Worm (Caenorhabditis elegans) whole organism, L3 larva: Measurements from ENCODE around the gene F08C6.5.

Source experiments
- R02D3.7 ChIP-seq: fragments of 150-350 bp; optimal IDR thresholded peaks from 2 replicates; lab custom pipeline; 2014; ENCODE audit warnings: missing biosample characterization, missing genetic modification characterization
- ZK546.5 ChIP-seq: sonication (generic microtip); optimal IDR thresholded peaks from 2 replicates; lab custom pipeline; 2017; ENCODE audit warnings: missing biosample characterization, missing genetic modification characterization
- aly-2 ChIP-seq: fragments of 150-350 bp; optimal IDR thresholded peaks from 2 replicates; lab custom pipeline; 2014; ENCODE audit warnings: missing biosample characterization, missing genetic modification characterization
- ceh-28 ChIP-seq: fragments of 150-350 bp; optimal IDR thresholded peaks from 2 replicates; lab custom pipeline; 2014; ENCODE audit warnings: missing biosample characterization, missing genetic modification reagents, missing genetic modification characterization
- ceh-82 ChIP-seq: fragments of 150-350 bp; optimal IDR thresholded peaks from 2 replicates; lab custom pipeline; 2014; ENCODE audit warnings: missing biosample characterization, missing genetic modification characterization
- daf-12 ChIP-seq: fragments of 150-350 bp; optimal IDR thresholded peaks from 2 replicates; lab custom pipeline; 2014; ENCODE audit warnings: missing biosample characterization, missing genetic modification reagents, missing genetic modification characterization
- elt-1 ChIP-seq: fragments of 150-350 bp; optimal IDR thresholded peaks from 2 replicates; lab custom pipeline; 2014; ENCODE audit warnings: missing biosample characterization, missing genetic modification characterization
- elt-2 ChIP-seq: sonication (generic microtip); optimal IDR thresholded peaks from 2 replicates; lab custom pipeline; 2016; ENCODE audit warnings: missing genetic modification reagents, mild to moderate bottlenecking, missing genetic modification characterization, missing compliant biosample characterization
- elt-3 ChIP-seq, 3 experiments: fragments of 150-350 bp in 1 of 3; sonication (generic microtip) in 2 of 3; optimal IDR thresholded peaks; 2 replicates in 2 of 3; 4 replicates in 1 of 3; lab custom pipeline; 2014 to 2017; ENCODE audit warnings: missing biosample characterization in 3 of 3, missing genetic modification characterization in 3 of 3
- eor-1 ChIP-seq, 2 experiments: fragments of 150-350 bp; optimal IDR thresholded peaks; 2 replicates each; lab custom pipeline; 2014 to 2018; ENCODE audit warnings: missing biosample characterization in 2 of 2, missing genetic modification characterization in 2 of 2
- fkh-2 ChIP-seq: fragments of 150-350 bp; optimal IDR thresholded peaks from 2 replicates; lab custom pipeline; 2014; ENCODE audit warnings: missing biosample characterization, missing genetic modification reagents, missing genetic modification characterization
- fos-1 ChIP-seq: fragments of 150-350 bp; optimal IDR thresholded peaks from 2 replicates; lab custom pipeline; 2014; ENCODE audit warnings: missing biosample characterization, missing genetic modification characterization
- hmg-11 ChIP-seq: sonication (generic microtip); optimal IDR thresholded peaks from 2 replicates; lab custom pipeline; 2016; ENCODE audit warnings: missing genetic modification characterization, missing compliant biosample characterization
- jun-1 ChIP-seq: fragments of 150-350 bp; optimal IDR thresholded peaks from 2 replicates; lab custom pipeline; 2014; ENCODE audit warnings: missing biosample characterization, missing genetic modification reagents, missing genetic modification characterization
- lin-15B ChIP-seq: fragments of 150-350 bp; optimal IDR thresholded peaks from 2 replicates; lab custom pipeline; 2014; ENCODE audit warnings: missing biosample characterization, missing genetic modification characterization
- lin-39 ChIP-seq: fragments of 150-350 bp; optimal IDR thresholded peaks from 2 replicates; lab custom pipeline; 2018; ENCODE audit warnings: missing biosample characterization, missing genetic modification reagents, missing genetic modification characterization
- lsy-12 ChIP-seq: sonication (generic microtip); optimal IDR thresholded peaks from 2 replicates; lab custom pipeline; 2016; ENCODE audit warnings: mild to moderate bottlenecking, missing genetic modification characterization, missing compliant biosample characterization
- mdl-1 ChIP-seq: fragments of 150-350 bp; optimal IDR thresholded peaks from 2 replicates; lab custom pipeline; 2014; ENCODE audit warnings: missing biosample characterization, missing genetic modification characterization
- nhr-11 ChIP-seq: fragments of 150-350 bp; optimal IDR thresholded peaks from 2 replicates; lab custom pipeline; 2014; ENCODE audit warnings: missing biosample characterization, missing genetic modification characterization
- nhr-12 ChIP-seq: fragments of 150-350 bp; optimal IDR thresholded peaks from 2 replicates; lab custom pipeline; 2014; ENCODE audit warnings: missing biosample characterization, missing genetic modification characterization
- nhr-23 ChIP-seq: fragments of 150-350 bp; optimal IDR thresholded peaks from 2 replicates; lab custom pipeline; 2014; ENCODE audit warnings: missing biosample characterization, missing genetic modification reagents, missing genetic modification characterization
- nhr-25 ChIP-seq: sonication (generic microtip); optimal IDR thresholded peaks from 2 replicates; lab custom pipeline; 2017; ENCODE audit warnings: missing biosample characterization, missing genetic modification characterization
- nhr-28 ChIP-seq: fragments of 150-350 bp; optimal IDR thresholded peaks from 2 replicates; lab custom pipeline; 2014; ENCODE audit warnings: missing biosample characterization, missing genetic modification characterization
- nhr-67 ChIP-seq: fragments of 150-350 bp; optimal IDR thresholded peaks from 2 replicates; lab custom pipeline; 2014; ENCODE audit warnings: missing biosample characterization, missing genetic modification characterization
- nhr-76 ChIP-seq: fragments of 150-350 bp; sonication (generic microtip); optimal IDR thresholded peaks from 5 replicates; lab custom pipeline; 2014; ENCODE audit warnings: missing biosample characterization, missing genetic modification characterization
- pha-4 ChIP-seq: fragments of 150-350 bp; optimal IDR thresholded peaks from 2 replicates; lab custom pipeline; 2014; ENCODE audit warnings: missing biosample characterization, missing genetic modification reagents, missing genetic modification characterization
- pqm-1 ChIP-seq: fragments of 150-350 bp; optimal IDR thresholded peaks from 2 replicates; lab custom pipeline; 2017; ENCODE audit warnings: missing biosample characterization, missing genetic modification characterization, inconsistent platforms
- sea-2 ChIP-seq: fragments of 150-350 bp; sonication (generic microtip); optimal IDR thresholded peaks from 4 replicates; lab custom pipeline; 2014; ENCODE audit warnings: missing biosample characterization, missing genetic modification reagents, missing genetic modification characterization
- skn-1 ChIP-seq: fragments of 150-350 bp; optimal IDR thresholded peaks from 2 replicates; lab custom pipeline; 2014; ENCODE audit warnings: missing biosample characterization, missing genetic modification characterization
- snpc-4 ChIP-seq: fragments of 150-350 bp; optimal IDR thresholded peaks from 2 replicates; lab custom pipeline; 2014; ENCODE audit warnings: missing biosample characterization, missing genetic modification characterization
- unc-62 ChIP-seq: fragments of 150-350 bp; sonication (generic microtip); optimal IDR thresholded peaks from 4 replicates; lab custom pipeline; 2014; ENCODE audit warnings: missing biosample characterization, missing genetic modification reagents, missing genetic modification characterization
- zag-1 ChIP-seq: fragments of 150-350 bp; optimal IDR thresholded peaks from 2 replicates; lab custom pipeline; 2014; ENCODE audit warnings: missing biosample characterization, missing genetic modification characterization
- ztf-11 ChIP-seq: fragments of 150-350 bp; optimal IDR thresholded peaks from 2 replicates; lab custom pipeline; 2014; ENCODE audit warnings: missing biosample characterization, missing genetic modification characterization

Gene F08C6.5

DNA sequence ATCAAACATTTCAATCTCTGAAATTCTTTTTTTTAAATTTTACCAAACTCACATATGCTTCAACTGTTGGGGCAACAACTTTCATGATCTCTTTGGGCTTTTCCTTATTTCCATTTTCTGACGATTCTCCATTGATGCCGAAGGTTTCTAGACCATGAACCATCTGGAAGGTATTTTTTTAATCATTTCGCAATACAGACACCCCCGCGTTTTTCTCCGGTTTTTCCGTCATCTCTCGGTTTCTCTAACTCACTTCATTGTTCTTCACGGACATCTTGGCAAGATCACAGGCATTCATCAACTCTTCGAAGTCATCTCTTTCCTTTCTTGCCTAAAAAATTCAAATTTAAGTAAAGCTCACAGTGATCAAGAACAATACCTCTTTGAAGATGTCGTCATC is 14.0 kb downstream of the F08C6.5 start:
- TF ChIP-seq fkh-2 = no peak
- no peak for TF ChIP-seq ZK546.5
- no peak for TF ChIP-seq nhr-12 (tag; lab: Kevin White, UChicago)
- no peak for TF ChIP-seq lin-15B
- no peak for TF ChIP-seq unc-62 (GFP tag; lab: Kevin White, UChicago)
- no peak for TF ChIP-seq daf-12 (tag; lab: Kevin White, UChicago)
- TF ChIP-seq ceh-28 (tag; lab: Kevin White, UChicago) = no peak
- TF ChIP-seq mdl-1 (tag; lab: Kevin White, UChicago) = no peak
- TF ChIP-seq, all 47 proteins: peak for 0

DNA sequence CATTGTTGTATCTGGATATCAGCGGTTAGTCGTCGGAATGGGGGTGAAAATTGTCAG is 14.2 kb downstream of the F08C6.5 start, which contains the start of the genes unc-98 and F08C6.18:
Gene unc-98, minus strand, starts transcription at position 48 of the 57 bp plus-strand sequence.
Gene F08C6.18, minus strand, starts transcription at position 57 of the 57 bp plus-strand sequence.
- no peak for TF ChIP-seq fos-1 (tag; lab: Kevin White, UChicago)
- TF ChIP-seq nhr-12 (tag; lab: Kevin White, UChicago) = no peak
- TF ChIP-seq snpc-4 (tag; lab: Kevin White, UChicago) = no peak
- TF ChIP-seq nhr-25 = no peak
- TF ChIP-seq sea-2 (GFP tag; lab: Kevin White, UChicago) = no peak
- TF ChIP-seq eor-1 (tag; optimal IDR thresholded peaks at IDR 0.05; lab: Kevin White, UChicago) = no peak
- TF ChIP-seq nhr-67 (tag; lab: Kevin White, UChicago) = no peak
- TF ChIP-seq mdl-1 (tag; lab: Kevin White, UChicago) = no peak
- no peak for TF ChIP-seq aly-2 (tag; lab: Kevin White, UChicago)
- no peak for TF ChIP-seq fkh-2
- no peak for TF ChIP-seq jun-1 (tag; lab: Kevin White, UChicago)
- no peak for TF ChIP-seq ZK546.5
- no peak for TF ChIP-seq nhr-23 (tag; lab: Kevin White, UChicago)
- no peak for TF ChIP-seq nhr-76 (tag; lab: Kevin White, UChicago)
- TF ChIP-seq pha-4 (tag; lab: Kevin White, UChicago) = no peak
- TF ChIP-seq unc-62 (GFP tag; lab: Kevin White, UChicago) = no peak
- no peak for TF ChIP-seq nhr-11 (tag; lab: Kevin White, UChicago)
- no peak for TF ChIP-seq nhr-28 (tag; lab: Kevin White, UChicago)
- TF ChIP-seq skn-1 = no peak
- no peak for TF ChIP-seq R02D3.7 (tag; lab: Kevin White, UChicago)

DNA sequence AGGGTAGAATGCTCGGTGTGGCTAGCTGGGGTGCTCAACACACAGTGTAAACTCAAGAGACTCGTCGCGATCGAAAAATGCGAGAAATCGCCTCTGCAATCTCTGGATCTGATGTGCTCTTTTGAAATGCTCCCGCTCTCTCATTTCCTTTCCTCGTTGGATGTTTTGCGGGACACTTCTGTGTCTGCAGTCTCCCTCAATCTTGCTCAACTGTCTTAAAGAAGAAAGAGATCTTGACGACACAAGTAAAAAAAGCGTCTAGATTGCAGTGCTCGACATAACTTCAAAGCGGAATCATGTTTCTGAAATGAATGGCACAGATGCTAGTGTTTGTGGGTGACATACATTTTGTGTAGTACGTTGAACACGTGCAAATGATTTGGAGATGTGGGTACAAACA is 14.4 kb downstream of the F08C6.5 start:
- no peak for TF ChIP-seq ceh-82
- TF ChIP-seq hmg-11 (tag; lab: Kevin White, UChicago) = no peak
- no peak for TF ChIP-seq jun-1 (tag; lab: Kevin White, UChicago)
- peak; percentile 24 for TF ChIP-seq pha-4 (tag; lab: Kevin White, UChicago)
- no peak for TF ChIP-seq skn-1
- TF ChIP-seq nhr-25 = no peak

DNA sequence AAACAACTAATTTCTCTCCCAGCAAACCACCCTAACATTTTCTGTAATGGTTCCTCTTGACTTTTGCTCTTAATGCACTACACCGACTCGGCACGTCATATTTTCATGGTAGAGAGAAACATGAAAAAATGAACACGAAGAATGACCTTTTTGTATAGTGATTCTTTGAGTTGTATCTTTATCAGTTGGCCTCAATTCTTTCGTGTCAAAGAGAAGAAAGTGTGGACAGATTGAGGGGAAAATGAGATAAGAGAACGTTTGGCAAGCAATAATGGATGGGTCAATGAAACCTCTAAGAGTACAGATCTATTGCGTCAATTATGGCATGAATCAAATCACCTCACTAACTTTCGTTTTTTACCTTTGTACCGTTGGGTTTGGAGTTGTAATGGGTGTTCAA is 16.7 kb downstream of the F08C6.5 start:
- no peak for TF ChIP-seq R02D3.7 (tag; lab: Kevin White, UChicago)
- TF ChIP-seq nhr-67 (tag; lab: Kevin White, UChicago) = no peak
- TF ChIP-seq ceh-28 (tag; lab: Kevin White, UChicago) = peak; percentile 26
- no peak for TF ChIP-seq ZK546.5
- TF ChIP-seq jun-1 (tag; lab: Kevin White, UChicago) = peak; percentile 17
- peak in 1 of 3 experiments; percentile 59 for TF ChIP-seq elt-3 (tag; optimal IDR thresholded peaks at IDR 0.05; lab: Kevin White, UChicago)
- peak; percentile 39 for TF ChIP-seq nhr-25
- no peak for TF ChIP-seq zag-1
- TF ChIP-seq nhr-12 (tag; lab: Kevin White, UChicago) = no peak
- TF ChIP-seq elt-2 = peak; percentile 91
- no peak for TF ChIP-seq pha-4 (tag; lab: Kevin White, UChicago)
- no peak for TF ChIP-seq lsy-12
- TF ChIP-seq pqm-1 = peak; percentile 99
- TF ChIP-seq nhr-28 (tag; lab: Kevin White, UChicago) = no peak
- no peak for TF ChIP-seq ztf-11 (tag; lab: Kevin White, UChicago)
- no peak for TF ChIP-seq skn-1

DNA sequence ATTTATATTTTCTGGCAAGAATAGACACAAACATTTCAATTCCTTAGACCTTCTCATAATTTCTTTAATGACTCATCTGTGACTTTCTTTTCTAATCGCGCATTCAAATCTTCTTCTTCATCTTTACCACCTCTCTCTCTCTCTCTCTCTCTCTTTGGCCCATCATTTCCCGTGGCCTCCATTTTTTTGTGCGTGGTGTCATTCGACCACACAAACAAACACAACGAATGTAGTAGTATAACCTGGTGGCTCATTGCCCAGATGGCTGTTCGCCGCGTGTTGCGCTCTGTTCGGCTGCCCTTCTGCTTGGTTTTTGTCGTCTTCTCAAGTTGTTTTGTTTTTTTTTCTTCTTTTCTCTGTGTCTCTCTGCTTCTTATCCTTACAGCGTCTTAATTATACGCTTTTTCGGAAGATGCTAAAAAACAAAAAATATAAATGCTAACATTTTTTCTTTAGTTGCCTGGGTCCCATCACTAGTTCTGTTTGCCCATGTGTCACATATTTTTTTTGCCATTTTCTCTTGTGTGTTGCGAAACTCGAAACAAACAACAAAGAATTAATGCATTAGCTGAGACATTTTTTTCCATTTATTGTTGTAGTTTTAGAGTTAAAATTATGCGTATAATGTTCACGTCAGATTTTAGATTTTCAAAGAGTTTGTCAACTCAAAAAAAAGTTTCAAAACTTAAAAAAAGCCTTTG is 18.4 kb downstream of the F08C6.5 start:
- peak; percentile 46 for TF ChIP-seq nhr-25
- TF ChIP-seq elt-1 = peak; percentile 25
- peak; percentile 24 for TF ChIP-seq nhr-23 (tag; lab: Kevin White, UChicago)
- no peak for TF ChIP-seq nhr-12 (tag; lab: Kevin White, UChicago)
- peak; percentile 53 for TF ChIP-seq hmg-11 (tag; lab: Kevin White, UChicago)
- peak; percentile 27 for TF ChIP-seq lin-39 (tag; lab: Kevin White, UChicago)
- TF ChIP-seq R02D3.7 (tag; lab: Kevin White, UChicago) = no peak
